Worm (Caenorhabditis elegans) whole organism, mixed stage, embryonic: ENCODE data around the gene F18A11.2.

Source experiments
- lin-13 ChIP-seq: fragments of 150-350 bp; optimal IDR thresholded peaks from 2 replicates; lab custom pipeline; 2014; ENCODE audit warnings: missing biosample characterization, missing genetic modification characterization
- nhr-2 ChIP-seq: fragments of 150-350 bp; optimal IDR thresholded peaks from 2 replicates; lab custom pipeline; 2014; ENCODE audit warnings: missing biosample characterization, missing genetic modification characterization
- unc-39 ChIP-seq: fragments of 150-350 bp; optimal IDR thresholded peaks from 2 replicates; lab custom pipeline; 2014; ENCODE audit warnings: missing biosample characterization, missing genetic modification characterization
- ztf-11 ChIP-seq: fragments of 150-350 bp; optimal IDR thresholded peaks from 2 replicates; lab custom pipeline; 2014; ENCODE audit warnings: missing biosample characterization, missing genetic modification characterization

DNA sequence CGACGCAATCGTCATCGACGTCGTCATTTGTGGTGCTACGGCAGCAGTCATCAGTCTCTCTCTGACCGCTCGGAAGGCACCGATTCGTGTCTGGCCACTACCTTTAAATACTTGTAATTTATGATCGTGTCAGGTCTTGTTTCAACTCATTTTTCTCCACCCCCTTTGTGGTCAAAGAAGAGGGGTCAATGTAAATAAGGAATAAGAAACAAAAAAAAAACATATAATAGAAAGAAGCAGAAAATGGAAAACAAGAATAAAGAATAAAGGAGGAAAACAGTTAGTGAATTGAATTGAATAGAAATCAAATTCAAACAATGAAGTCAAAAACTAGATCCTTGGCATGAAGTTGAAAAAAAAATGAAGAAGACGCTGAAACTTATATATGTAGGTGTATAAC, 30.7 kb upstream of the F18A11.2 start, which contains the start of gene Y38F1A.8:
- TF ChIP-seq nhr-2 (no peak), lin-13 (tag; lab: Kevin White, UChicago) (no peak), unc-39 (tag; lab: Kevin White, UChicago) (no peak), ztf-11 (tag; lab: Kevin White, UChicago) (no peak)
